Fruit fly (Drosophila melanogaster): Measurements from ENCODE around the gene CG9281.

CG9281 gene

DNA sequence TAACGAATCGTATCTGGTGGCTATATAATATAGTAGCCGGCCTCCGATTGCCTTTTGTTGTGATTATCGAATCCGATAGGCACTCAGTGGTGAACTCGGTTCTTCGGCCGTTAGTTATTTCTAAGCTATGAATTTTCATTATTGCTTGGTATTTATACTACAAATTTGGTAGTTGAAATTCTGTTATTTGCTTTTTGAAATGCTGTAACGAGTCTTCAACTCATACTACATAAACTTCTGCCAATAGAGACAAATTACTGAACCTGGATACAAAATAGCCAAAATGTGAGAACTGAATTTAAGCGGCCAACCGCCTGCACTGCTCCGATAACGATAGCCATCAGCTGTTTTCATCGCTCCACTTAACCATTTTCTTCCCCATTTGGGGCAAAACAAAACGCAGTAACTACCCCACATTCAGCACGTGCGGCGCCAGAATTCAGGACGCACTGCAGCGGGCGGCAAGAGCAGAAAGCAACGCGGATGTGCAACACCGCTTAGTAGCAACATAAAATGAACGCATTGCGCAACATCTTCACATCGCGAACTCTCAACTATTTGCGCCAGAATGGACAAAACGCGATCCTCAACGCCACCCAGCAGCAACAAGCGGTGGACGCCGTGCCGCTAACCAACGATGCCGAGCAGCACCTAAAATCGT is 28.7 kb upstream of the CG9281 start, which contains the start of the genes CG11679 and CG8206 (continued):
- TF ChIP-seq fd85E (GFP tag; optimal IDR thresholded peaks at IDR 0.05) (no peak), spab (GFP tag; optimal IDR thresholded peaks at IDR 0.05) (no peak), eg (GFP tag; IDR thresholded peaks at IDR 0.05) (peak; percentile 34; the same call in 1 of the 3 replicates), Ets21C (GFP tag; optimal IDR thresholded peaks at IDR 0.05) (peak; percentile 39), CG11902 (GFP tag; optimal IDR thresholded peaks at IDR 0.05) (no peak), CG32006 (GFP tag; optimal IDR thresholded peaks at IDR 0.05) (peak; percentile 39), Eip93F (GFP tag; optimal IDR thresholded peaks at IDR 0.05) (no peak), achi (GFP tag; optimal IDR thresholded peaks at IDR 0.05) (peak; percentile 30), CG10631 (GFP tag; optimal IDR thresholded peaks at IDR 0.05) (peak; percentile 26), CG8632 (GFP tag; optimal IDR thresholded peaks at IDR 0.05) (no peak), CG11762 (GFP tag; optimal IDR thresholded peaks at IDR 0.05; ENCODE audit: insufficient read depth) (no peak), Sox15 (GFP tag; optimal IDR thresholded peaks at IDR 0.05) (peak; percentile 15), CG6854 (GFP tag; optimal IDR thresholded peaks at IDR 0.05) (no peak), CG31627 (GFP tag; optimal IDR thresholded peaks at IDR 0.05) (peak; percentile 50), Ets96B (tag; optimal IDR thresholded peaks at IDR 0.05) (peak; percentile 33), CG6792 (GFP tag; optimal IDR thresholded peaks at IDR 0.05) (peak; percentile 5), Blimp-1 (GFP tag; optimal IDR thresholded peaks at IDR 0.05) (no peak), CG3919 (GFP tag; optimal IDR thresholded peaks at IDR 0.05) (peak; percentile 12), CG6808 (GFP tag; optimal IDR thresholded peaks at IDR 0.05) (no peak), Met (GFP tag; optimal IDR thresholded peaks at IDR 0.05) (peak; percentile 36), topi (GFP tag; optimal IDR thresholded peaks at IDR 0.05) (peak; percentile 55), ss (GFP tag; optimal IDR thresholded peaks at IDR 0.05) (no peak), Hr39 (GFP tag; optimal IDR thresholded peaks at IDR 0.05) (peak; percentile 46), dac (GFP tag; optimal IDR thresholded peaks at IDR 0.05) (no peak)

DNA sequence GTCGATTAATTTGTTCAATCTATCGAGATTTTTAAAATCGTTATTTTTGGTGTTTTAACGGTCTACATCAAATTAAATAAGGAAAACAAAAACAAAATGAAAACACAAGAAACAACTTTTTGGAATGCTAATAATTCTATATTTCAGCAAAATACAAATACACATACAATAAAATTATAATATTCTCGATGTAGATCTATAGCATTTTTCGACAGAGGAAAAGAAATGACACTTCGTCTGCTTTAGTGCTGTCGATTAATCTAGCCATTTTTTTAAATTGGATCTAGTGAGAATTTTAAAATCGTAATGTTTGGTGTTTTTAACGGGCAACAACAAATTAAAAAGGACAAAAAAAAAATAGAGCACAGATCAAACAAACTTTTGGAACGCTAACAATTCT is 26.8 kb upstream of the CG9281 start, which contains the start of gene Arp6:
Gene Arp6, minus strand, starts transcription at position 11 of the 400 bp plus-strand sequence.
- TF ChIP-seq vri (GFP tag; optimal IDR thresholded peaks at IDR 0.05) (no peak), Eip78C (GFP tag) (peak; percentile 2), eg (GFP tag; IDR thresholded peaks at IDR 0.05) (no peak), CG3919 (GFP tag; optimal IDR thresholded peaks at IDR 0.05) (no peak), Sox15 (GFP tag; optimal IDR thresholded peaks at IDR 0.05) (no peak)

DNA sequence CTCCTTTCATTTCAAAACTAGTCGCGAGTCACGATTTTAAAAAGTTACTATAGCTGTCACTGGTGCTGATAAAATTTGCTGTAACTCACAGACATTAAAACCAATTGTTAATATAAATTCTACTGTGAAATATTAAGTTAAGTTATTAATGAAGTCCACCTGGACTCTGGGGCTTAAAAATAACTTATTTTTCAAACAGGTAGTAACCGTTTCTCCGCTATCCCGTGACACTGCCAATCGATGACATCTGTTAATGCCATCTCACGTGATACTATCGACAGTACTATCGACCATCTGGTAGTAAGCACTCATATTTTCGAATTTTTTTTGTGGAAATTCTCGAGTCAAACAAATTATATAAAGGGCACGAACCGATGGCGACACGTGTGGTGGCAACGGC is 23.7 kb upstream of the CG9281 start, which contains the start of the genes CG12379 and MagR:
Gene CG12379, minus strand, starts transcription at position 2 of the 400 bp plus-strand sequence.
Gene MagR, plus strand, starts transcription at position 276 of the 400 bp plus-strand sequence.
- TF ChIP-seq cyc (GFP tag; optimal IDR thresholded peaks at IDR 0.05) (peak; percentile 64), Gug (GFP tag; IDR thresholded peaks at IDR 0.05) (peak; percentile 58), CG10669 (GFP tag; optimal IDR thresholded peaks at IDR 0.05) (no peak), CG8632 (GFP tag; optimal IDR thresholded peaks at IDR 0.05) (no peak), eg (GFP tag; IDR thresholded peaks at IDR 0.05) (0 out of 3 replicates have a peak, but pooled peaks have one; percentile 33), Eip78C (GFP tag) (peak; percentile 77), Lpt (GFP tag; optimal IDR thresholded peaks at IDR 0.05) (no peak), esn (GFP tag; optimal IDR thresholded peaks at IDR 0.05) (peak; percentile 66), Sox15 (GFP tag; optimal IDR thresholded peaks at IDR 0.05) (peak; percentile 8), CG3919 (GFP tag; optimal IDR thresholded peaks at IDR 0.05) (no peak), Ets21C (GFP tag; optimal IDR thresholded peaks at IDR 0.05) (peak; percentile 45), Hr4 (GFP tag; optimal IDR thresholded peaks at IDR 0.05) (peak; percentile 25), net (GFP tag; optimal IDR thresholded peaks at IDR 0.05) (no peak), lz (GFP tag; optimal IDR thresholded peaks at IDR 0.05) (peak; percentile 70), Eip93F (GFP tag; optimal IDR thresholded peaks at IDR 0.05) (no peak), Smox (GFP tag; optimal IDR thresholded peaks at IDR 0.05) (peak; percentile 36), pdm3 (GFP tag; optimal IDR thresholded peaks at IDR 0.05) (peak; percentile 57), CG6792 (GFP tag; optimal IDR thresholded peaks at IDR 0.05) (no peak), Ets96B (tag; optimal IDR thresholded peaks at IDR 0.05) (peak; percentile 41), vri (GFP tag; optimal IDR thresholded peaks at IDR 0.05) (no peak), svp (GFP tag) (peak; percentile 84), Sox14 (GFP tag; optimal IDR thresholded peaks at IDR 0.05) (peak; percentile 18), CG11294 (GFP tag; IDR thresholded peaks at IDR 0.05) (no peak), Met (GFP tag; optimal IDR thresholded peaks at IDR 0.05) (peak; percentile 64), dac (GFP tag; optimal IDR thresholded peaks at IDR 0.05) (no peak), spab (GFP tag; optimal IDR thresholded peaks at IDR 0.05) (no peak), CG6276 (GFP tag; optimal IDR thresholded peaks at IDR 0.05) (no peak), OdsH (GFP tag; optimal IDR thresholded peaks at IDR 0.05) (peak; percentile 37), Sox102F (GFP tag; optimal IDR thresholded peaks at IDR 0.05) (no peak), CG6808 (GFP tag; optimal IDR thresholded peaks at IDR 0.05) (no peak), CG34406 (GFP tag; optimal IDR thresholded peaks at IDR 0.05) (no peak), CG8319 (GFP tag; optimal IDR thresholded peaks at IDR 0.05) (no peak), salr (GFP tag; optimal IDR thresholded peaks at IDR 0.05) (no peak)
